Worm (Caenorhabditis elegans) whole organism, L4 larva: Measurements from ENCODE around the gene sre-2.

ENCODE experiments used
- aha-1 ChIP-seq: fragments of 150-350 bp; peaks from one replicate; lab custom pipeline; 2014; ENCODE audit warnings: missing biosample characterization, missing genetic modification characterization
- arid-1 ChIP-seq: fragments of 200-800 bp; sonication (Bioruptor generic); conservative IDR thresholded peaks from 2 replicates; pipeline ENCODE4 v1.3.6; 2022; ENCODE audit warnings: missing genetic modification reagents, missing genetic modification characterization, missing compliant biosample characterization
- attf-4 ChIP-seq: sonication (generic microtip); optimal IDR thresholded peaks from 3 replicates; lab custom pipeline; 2017; ENCODE audit warnings: missing biosample characterization, missing genetic modification characterization
- ceh-62 ChIP-seq: sonication (generic microtip); optimal IDR thresholded peaks from 2 replicates; lab custom pipeline; 2017; ENCODE audit warnings: missing biosample characterization, missing genetic modification characterization
- ceh-82 ChIP-seq: sonication (generic microtip); optimal IDR thresholded peaks from 2 replicates; lab custom pipeline; 2017; ENCODE audit warnings: missing biosample characterization, missing genetic modification characterization
- ces-1 ChIP-seq: fragments of 150-350 bp; sonication (generic microtip); optimal IDR thresholded peaks from 4 replicates; lab custom pipeline; 2014; ENCODE audit warnings: missing biosample characterization, missing genetic modification reagents, missing genetic modification characterization
- cey-2 ChIP-seq: sonication (generic microtip); optimal IDR thresholded peaks from 3 replicates; lab custom pipeline; 2017; ENCODE audit warnings: missing genetic modification characterization, mild to moderate bottlenecking, missing compliant biosample characterization, antibody characterized with exemption, borderline replicate concordance; ENCODE audit not compliant: insufficient read depth
- daf-16 ChIP-seq, 3 experiments: sonication (generic microtip); optimal IDR thresholded peaks; 2 replicates each; lab custom pipeline; 2016 to 2017; ENCODE audit warnings: missing genetic modification characterization in 3 of 3, missing genetic modification reagents in 3 of 3, mild to moderate bottlenecking in 2 of 3, missing compliant biosample characterization in 2 of 3, missing biosample characterization in 1 of 3, moderate library complexity in 1 of 3
- dmd-6 ChIP-seq: fragments of 200-800 bp; sonication (Bioruptor generic); IDR thresholded peaks from 2 replicates; pipeline ENCODE4 v1.3.6; 2022; ENCODE audit warnings: missing genetic modification reagents, missing genetic modification characterization, missing compliant biosample characterization
- dmd-9 ChIP-seq: fragments of 200-800 bp; sonication (Bioruptor generic); IDR thresholded peaks from 2 replicates; pipeline ENCODE4 v1.3.6; 2022; ENCODE audit warnings: missing genetic modification reagents, missing genetic modification characterization, missing compliant biosample characterization
- dpl-1 ChIP-seq: fragments of 150-350 bp; optimal IDR thresholded peaks from 2 replicates; lab custom pipeline; 2014; ENCODE audit warnings: missing biosample characterization, missing genetic modification reagents, missing genetic modification characterization
- duxl-1 ChIP-seq: sonication (generic microtip); optimal IDR thresholded peaks from 2 replicates; lab custom pipeline; 2016; ENCODE audit warnings: mild to moderate bottlenecking, missing genetic modification characterization, moderate library complexity, missing compliant biosample characterization; ENCODE audit not compliant: poor library complexity
- dve-1 ChIP-seq: sonication (generic microtip); optimal IDR thresholded peaks from 2 replicates; lab custom pipeline; 2017; ENCODE audit warnings: antibody characterized with exemption, mild to moderate bottlenecking, missing genetic modification characterization, missing compliant biosample characterization; ENCODE audit not compliant: insufficient read depth
- egl-27 ChIP-seq: sonication (generic microtip); optimal IDR thresholded peaks from 3 replicates; lab custom pipeline; 2017; ENCODE audit warnings: missing biosample characterization, missing genetic modification reagents, missing genetic modification characterization
- gei-8 ChIP-seq: fragments of 200-800 bp; sonication (Bioruptor generic); optimal IDR thresholded peaks from 2 replicates; lab custom pipeline; 2018; ENCODE audit warnings: mild to moderate bottlenecking, missing genetic modification characterization, missing compliant biosample characterization
- hif-1 ChIP-seq, 2 experiments: sonication (generic microtip); optimal IDR thresholded peaks; 2 replicates each; lab custom pipeline; 2016 to 2017; ENCODE audit warnings: missing compliant biosample characterization in 2 of 2, missing genetic modification characterization in 2 of 2, missing genetic modification reagents in 2 of 2, missing genotype in 2 of 2, mild to moderate bottlenecking in 1 of 2
- hlh-11 ChIP-seq: fragments of 200-800 bp; sonication (Bioruptor generic); optimal IDR thresholded peaks from 2 replicates; lab custom pipeline; 2018; ENCODE audit warnings: mild to moderate bottlenecking, missing genetic modification characterization, missing compliant biosample characterization
- hlh-30 ChIP-seq: sonication (generic microtip); optimal IDR thresholded peaks from 2 replicates; lab custom pipeline; 2017; ENCODE audit warnings: antibody characterized with exemption, mild to moderate bottlenecking, missing genetic modification characterization, missing compliant biosample characterization; ENCODE audit not compliant: insufficient read depth
- hmg-1.1 ChIP-seq: fragments of 200-800 bp; sonication (Bioruptor generic); IDR thresholded peaks from 2 replicates; pipeline ENCODE4 v1.3.6; 2022; ENCODE audit warnings: missing genetic modification reagents, missing genetic modification characterization, missing compliant biosample characterization
- lin-1 ChIP-seq: fragments of 200-800 bp; sonication (Bioruptor generic); IDR thresholded peaks from 2 replicates; pipeline ENCODE4 v1.3.6; 2022; ENCODE audit warnings: missing genetic modification reagents, missing genetic modification characterization, missing compliant biosample characterization
- lin-38 ChIP-seq: fragments of 200-800 bp; sonication (Bioruptor generic); IDR thresholded peaks from 2 replicates; pipeline ENCODE4 v1.3.6; 2022; ENCODE audit warnings: missing genetic modification reagents, missing genetic modification characterization, missing compliant biosample characterization
- lir-3 ChIP-seq: sonication (generic microtip); optimal IDR thresholded peaks from 2 replicates; lab custom pipeline; 2016; ENCODE audit warnings: mild to moderate bottlenecking, missing genetic modification characterization, missing compliant biosample characterization
- mxl-2 ChIP-seq: fragments of 200-800 bp; sonication (Bioruptor generic); conservative IDR thresholded peaks from 2 replicates; pipeline ENCODE4 v1.3.6; 2022; ENCODE audit warnings: missing genetic modification reagents, missing genetic modification characterization, missing compliant biosample characterization
- nhr-102 ChIP-seq: sonication (generic microtip); optimal IDR thresholded peaks from 2 replicates; lab custom pipeline; 2016; ENCODE audit warnings: mild to moderate bottlenecking, missing genetic modification characterization, moderate library complexity, missing compliant biosample characterization
- nhr-11 ChIP-seq: fragments of 150-350 bp; optimal IDR thresholded peaks from 2 replicates; lab custom pipeline; 2014; ENCODE audit warnings: missing biosample characterization, missing genetic modification characterization
- nhr-111 ChIP-seq: fragments of 200-800 bp; sonication (Bioruptor generic); optimal IDR thresholded peaks from 2 replicates; lab custom pipeline; 2018; ENCODE audit warnings: mild to moderate bottlenecking, missing genetic modification characterization, missing compliant biosample characterization
- nhr-28 ChIP-seq: fragments of 150-350 bp; optimal IDR thresholded peaks from 2 replicates; lab custom pipeline; 2014; ENCODE audit warnings: missing biosample characterization, missing genetic modification characterization
- nhr-77 ChIP-seq: fragments of 150-350 bp; optimal IDR thresholded peaks from 2 replicates; lab custom pipeline; 2014; ENCODE audit warnings: missing biosample characterization, missing genetic modification characterization
- pha-4 ChIP-seq, 2 experiments: fragments of 150-350 bp in 1 of 2; fragments of 200-800 bp in 1 of 2; sonication (Bioruptor generic) in 1 of 2; IDR thresholded peaks in 1 of 2; optimal IDR thresholded peaks in 1 of 2; 2 replicates each; pipeline versions ENCODE4 v1.3.6 to Lab custom; 2014 to 2022; ENCODE audit warnings: missing genetic modification characterization in 2 of 2, missing genetic modification reagents in 2 of 2, missing biosample characterization in 1 of 2, missing compliant biosample characterization in 1 of 2
- php-3 ChIP-seq: fragments of 200-800 bp; sonication (Bioruptor generic); IDR thresholded peaks from 2 replicates; pipeline ENCODE4 v1.3.6; 2022; ENCODE audit warnings: missing genetic modification reagents, missing genetic modification characterization, missing compliant biosample characterization
- pqm-1 ChIP-seq: sonication (generic microtip); optimal IDR thresholded peaks from 2 replicates; lab custom pipeline; 2017; ENCODE audit warnings: missing biosample characterization, missing genetic modification characterization
- rbr-2 ChIP-seq: sonication (generic microtip); optimal IDR thresholded peaks from 2 replicates; lab custom pipeline; 2016; ENCODE audit warnings: missing genotype, missing genetic modification characterization, missing compliant biosample characterization
- set-16 ChIP-seq: fragments of 200-800 bp; sonication (Bioruptor generic); IDR thresholded peaks from 2 replicates; pipeline ENCODE4 v1.3.6; 2022; ENCODE audit warnings: missing genetic modification reagents, missing genetic modification characterization, missing compliant biosample characterization
- snpc-4 ChIP-seq: fragments of 150-350 bp; optimal IDR thresholded peaks from 2 replicates; lab custom pipeline; 2014; ENCODE audit warnings: missing biosample characterization, missing genetic modification characterization
- spr-3 ChIP-seq: fragments of 200-800 bp; sonication (Bioruptor generic); optimal IDR thresholded peaks from 2 replicates; lab custom pipeline; 2018; ENCODE audit warnings: mild to moderate bottlenecking, missing genetic modification characterization, missing compliant biosample characterization
- unc-130 ChIP-seq: sonication (generic microtip); optimal IDR thresholded peaks from 2 replicates; lab custom pipeline; 2016; ENCODE audit warnings: missing genetic modification reagents, missing genetic modification characterization, missing compliant biosample characterization
- unc-62 ChIP-seq, 3 experiments: fragments of 150-350 bp in 1 of 3; sonication (generic microtip); optimal IDR thresholded peaks in 2 of 3; peaks in 1 of 3; 1 replicate in 1 of 3; 2 replicates in 2 of 3; lab custom pipeline; 2014 to 2017; ENCODE audit warnings: missing biosample characterization in 3 of 3, missing genetic modification characterization in 3 of 3, missing genetic modification reagents in 3 of 3, missing genotype in 1 of 3
- vab-7 ChIP-seq: fragments of 200-800 bp; sonication (Bioruptor generic); IDR thresholded peaks from 2 replicates; pipeline ENCODE4 v1.3.6; 2022; ENCODE audit warnings: missing genetic modification reagents, missing genetic modification characterization, missing compliant biosample characterization
- ztf-7 ChIP-seq: fragments of 150-350 bp; optimal IDR thresholded peaks from 2 replicates; lab custom pipeline; 2014; ENCODE audit warnings: missing biosample characterization, missing genetic modification characterization

The sre-2 gene

DNA sequence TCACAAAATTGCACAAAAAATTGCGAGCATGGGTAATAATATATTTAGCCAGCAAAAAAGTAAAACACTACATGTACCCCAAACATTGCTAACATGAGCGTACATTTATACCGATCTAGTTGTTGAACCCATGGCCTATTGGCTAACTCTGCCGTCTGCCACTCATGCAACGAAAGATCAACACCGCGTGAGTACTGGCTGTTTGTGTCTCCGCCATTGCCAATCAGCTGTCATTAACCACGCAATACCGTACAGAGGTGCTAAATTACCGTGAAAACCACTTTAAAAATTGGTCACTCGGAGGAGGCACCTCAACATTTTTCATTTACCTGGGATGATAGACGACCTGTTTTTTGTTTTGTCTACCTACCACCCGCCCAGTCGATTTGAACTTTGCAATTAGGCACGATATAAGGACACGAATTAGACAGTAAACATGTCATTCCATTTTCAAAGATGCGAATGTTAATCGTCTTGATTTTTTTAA, 26.6 kb downstream of the sre-2 start, which contains the start of gene K02C4.2 (continued):
- TF ChIP-seq dmd-9 (GFP tag; lab: Robert Waterston, UW) (no peak), php-3 (GFP tag; lab: Robert Waterston, UW) (peak; percentile 78), vab-7 (peak; percentile 80), cey-2 (tag; lab: Kevin White, UChicago) (no peak), rbr-2 (tag; lab: Kevin White, UChicago) (peak; percentile 62), set-16 (GFP tag; lab: Robert Waterston, UW) (no peak), hlh-11 (tag; lab: Kevin White, UChicago) (peak; percentile 94), mxl-2 (GFP tag; lab: Robert Waterston, UW) (no peak), snpc-4 (tag; lab: Kevin White, UChicago) (peak; percentile 12), gei-8 (GFP tag; lab: Kevin White, UChicago) (peak; percentile 82), nhr-77 (tag; lab: Kevin White, UChicago) (peak; percentile 35), ztf-7 (tag; lab: Kevin White, UChicago) (peak; percentile 77), lir-3 (tag; lab: Kevin White, UChicago) (peak; percentile 64), attf-4 (tag; lab: Kevin White, UChicago) (no peak), spr-3 (GFP tag; lab: Kevin White, UChicago) (peak; percentile 64), nhr-102 (tag; lab: Kevin White, UChicago) (peak; percentile 75), ces-1 (no peak), aha-1 (tag; lab: Kevin White, UChicago) (peak; percentile 95), ceh-62 (no peak), pqm-1 (tag; lab: Kevin White, UChicago) (peak; percentile 28), lin-38 (peak; percentile 83), unc-62 (GFP tag; optimal IDR thresholded peaks at IDR 0.05 in 1 of 2; lab: Kevin White, UChicago) (no peak), unc-62 (tag; optimal IDR thresholded peaks at IDR 0.05; lab: Kevin White, UChicago) (no peak)

DNA sequence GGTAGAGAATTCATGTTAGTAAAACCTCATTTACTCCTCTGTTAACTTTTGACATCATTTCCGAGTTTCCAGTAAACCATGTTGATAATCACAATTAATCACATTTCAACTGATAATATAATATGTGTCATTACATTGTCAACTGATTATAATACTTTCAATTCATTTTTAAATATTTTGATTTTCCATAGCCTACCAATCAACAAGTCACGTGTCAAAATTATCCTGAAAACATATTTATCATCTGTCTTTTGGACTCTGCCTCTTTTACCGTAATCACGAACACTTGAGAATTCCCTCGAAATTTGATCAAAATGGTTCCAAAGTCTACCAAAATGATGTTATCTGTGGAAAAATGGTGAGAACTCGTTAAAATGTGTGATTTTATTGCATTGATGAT, 27.9 kb downstream of the sre-2 start:
- TF ChIP-seq lin-1, result no peak
- TF ChIP-seq snpc-4 (tag; lab: Kevin White, UChicago), result no peak
- TF ChIP-seq arid-1 (GFP tag; lab: Robert Waterston, UW), result no peak
- TF ChIP-seq hlh-30 (tag; lab: Kevin White, UChicago), result peak; percentile 2
- peak; percentile 38 for TF ChIP-seq hlh-11 (tag; lab: Kevin White, UChicago)
- TF ChIP-seq daf-16 (GFP tag; optimal IDR thresholded peaks at IDR 0.05; lab: Kevin White, UChicago), result no peak
- TF ChIP-seq daf-16 (tag; optimal IDR thresholded peaks at IDR 0.05; lab: Kevin White, UChicago), result peak; percentile 91
- 0 out of 2 replicates have a peak, but pooled peaks have one; percentile 31 for TF ChIP-seq php-3 (GFP tag; lab: Robert Waterston, UW)
- peak; percentile 7 for TF ChIP-seq nhr-28 (tag; lab: Kevin White, UChicago)
- peak; percentile 77 for TF ChIP-seq dve-1 (tag; lab: Kevin White, UChicago)
- TF ChIP-seq dmd-6 (GFP tag; lab: Robert Waterston, UW), result peak; percentile 36; the same call in 1 of the 2 replicates

DNA sequence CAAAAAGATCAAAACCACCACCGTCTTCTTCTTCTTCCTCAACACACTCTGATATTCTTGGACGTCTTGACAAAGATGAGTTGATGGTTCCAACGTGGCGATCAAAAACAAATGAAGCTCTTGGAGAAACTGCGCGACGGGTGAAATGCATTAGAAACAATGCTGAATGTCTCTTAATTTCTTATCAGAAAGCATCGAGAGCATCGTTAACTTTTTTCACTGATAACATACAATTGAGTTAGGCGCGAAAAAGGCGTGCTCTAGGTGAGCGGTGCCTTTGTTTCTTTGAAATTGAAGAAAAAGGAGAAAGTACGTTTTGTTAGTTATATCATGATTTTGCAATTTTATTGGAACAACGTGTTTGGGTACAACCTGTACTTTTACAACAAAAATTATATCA, 28.7 kb downstream of the sre-2 start, which contains the start of gene gpcp-2:
Gene gpcp-2 (minus strand): TSS at position 153 of the 400 bp plus-strand sequence.
- no peak for TF ChIP-seq dpl-1
- TF ChIP-seq dmd-6 (GFP tag; lab: Robert Waterston, UW), result peak; percentile 45
- TF ChIP-seq dve-1 (tag; lab: Kevin White, UChicago), result peak; percentile 48
- no peak for TF ChIP-seq daf-16 (GFP tag; optimal IDR thresholded peaks at IDR 0.05; lab: Kevin White, UChicago)
- TF ChIP-seq daf-16 (tag; optimal IDR thresholded peaks at IDR 0.05; lab: Kevin White, UChicago), result peak; percentile 29
- TF ChIP-seq pqm-1 (tag; lab: Kevin White, UChicago), result peak; percentile 66
- TF ChIP-seq, all 104 proteins: peak for 4

DNA sequence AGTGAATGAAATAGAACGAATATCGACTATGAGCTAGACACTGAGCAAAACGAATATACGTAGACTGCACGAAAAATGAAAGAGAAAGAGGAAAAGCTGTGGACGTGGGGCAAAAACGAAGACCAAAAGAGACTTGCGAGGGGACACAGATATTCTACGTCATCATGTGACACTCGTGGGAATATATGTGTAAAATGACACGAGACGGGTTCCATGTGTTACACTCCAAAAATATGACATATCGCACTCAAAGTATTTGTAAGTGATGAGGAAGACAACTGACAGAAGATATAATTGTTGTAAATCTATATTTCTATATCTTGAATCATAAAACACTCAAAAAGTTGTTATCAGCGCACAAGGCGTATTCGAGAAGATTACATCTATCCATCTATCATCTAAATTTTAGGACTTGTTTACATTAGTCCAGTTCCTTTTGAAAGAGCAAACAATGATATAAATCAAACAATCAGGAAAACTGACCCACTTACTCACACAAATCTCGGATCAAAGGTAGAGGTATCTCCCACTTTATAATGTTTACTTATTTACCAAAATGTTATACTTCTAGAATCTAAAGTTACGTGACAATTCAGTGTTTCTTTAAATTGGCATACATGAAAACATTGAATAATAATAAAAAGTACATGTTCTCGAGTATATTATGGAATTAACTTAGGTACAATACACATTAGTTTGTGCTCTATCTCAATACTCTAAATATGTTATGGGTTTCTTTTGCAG, 30.0 kb downstream of the sre-2 start:
- TF ChIP-seq arid-1 (GFP tag; lab: Robert Waterston, UW), result no peak
- no peak for TF ChIP-seq ceh-82 (tag; lab: Kevin White, UChicago)
- no peak for TF ChIP-seq duxl-1
- TF ChIP-seq nhr-11 (tag; lab: Kevin White, UChicago), result peak; percentile 54
- TF ChIP-seq hif-1 (tag; optimal IDR thresholded peaks at IDR 0.05; lab: Kevin White, UChicago), result peak in 1 of 2 experiments; percentile 41
- no peak for TF ChIP-seq egl-27 (tag; lab: Kevin White, UChicago)
- no peak for TF ChIP-seq nhr-102 (tag; lab: Kevin White, UChicago)
- TF ChIP-seq php-3 (GFP tag; lab: Robert Waterston, UW), result no peak
- no peak for TF ChIP-seq ztf-7 (tag; lab: Kevin White, UChicago)
- no peak for TF ChIP-seq pha-4 (GFP tag; IDR thresholded peaks at IDR 0.05; lab: Robert Waterston, UW)
- no peak for TF ChIP-seq pha-4 (tag; optimal IDR thresholded peaks at IDR 0.05; lab: Kevin White, UChicago)
- peak; percentile 58; the same call in 1 of the 2 replicates for TF ChIP-seq hmg-1.1 (GFP tag; lab: Robert Waterston, UW)
- TF ChIP-seq ces-1, result no peak
- TF ChIP-seq unc-130 (GFP tag; lab: Kevin White, UChicago), result no peak
- TF ChIP-seq aha-1 (tag; lab: Kevin White, UChicago), result peak; percentile 96
- TF ChIP-seq nhr-111 (GFP tag; lab: Kevin White, UChicago), result no peak
